Worm (Caenorhabditis elegans): ENCODE measurements around the gene Y53G8B.1.

- TF ChIP-seq him-1 (tag; optimal IDR thresholded peaks at IDR 0.05) (peak; percentile 70), dao-5 (tag; optimal IDR thresholded peaks at IDR 0.05) (no peak)
These were observed 10.1 kb downstream of the Y53G8B.1 start, which contains the start of gene mec-12 for ce11 chrIII:3139144-3139543.
